Worm (Caenorhabditis elegans) whole organism, young adult: ENCODE results near the gene F54F7.8.

ENCODE experiments used
- B0035.1 ChIP-seq: sonication (generic microtip); optimal IDR thresholded peaks from 2 replicates; lab custom pipeline; 2016; ENCODE audit warnings: missing genetic modification characterization, mild to moderate bottlenecking, missing compliant biosample characterization, missing genotype, missing genetic modification reagents
- B0261.1 ChIP-seq: sonication (generic microtip); optimal IDR thresholded peaks from 2 replicates; lab custom pipeline; 2016; ENCODE audit warnings: mild to moderate bottlenecking, missing genetic modification characterization, moderate library complexity, missing compliant biosample characterization
- B0336.3 ChIP-seq: fragments of 200-800 bp; sonication (Bioruptor generic); IDR thresholded peaks from 2 replicates; pipeline ENCODE4 v1.3.6; 2022; ENCODE audit warnings: missing genetic modification characterization, missing compliant biosample characterization
- D2030.7 ChIP-seq: fragments of 200-800 bp; sonication (Bioruptor generic); IDR thresholded peaks from 2 replicates; pipeline ENCODE4 v1.3.6; 2022; ENCODE audit warnings: missing genetic modification reagents, missing genetic modification characterization, missing compliant biosample characterization
- F55B11.4 ChIP-seq: sonication (generic microtip); optimal IDR thresholded peaks from 2 replicates; lab custom pipeline; 2016; ENCODE audit warnings: missing compliant biosample characterization, missing genetic modification characterization, borderline replicate concordance; ENCODE audit not compliant: insufficient read depth
- F57C9.4 ChIP-seq: sonication (generic microtip); optimal IDR thresholded peaks from 2 replicates; lab custom pipeline; 2017; ENCODE audit warnings: mild to moderate bottlenecking, missing genetic modification characterization, missing compliant biosample characterization
- K11D2.4 ChIP-seq: fragments of 200-800 bp; sonication (Bioruptor generic); IDR thresholded peaks from 2 replicates; pipeline ENCODE4 v1.3.6; 2022; ENCODE audit warnings: missing genetic modification reagents, missing genetic modification characterization, missing compliant biosample characterization
- K12H6.12 ChIP-seq: fragments of 200-800 bp; sonication (Bioruptor generic); optimal IDR thresholded peaks from 2 replicates; lab custom pipeline; 2018; ENCODE audit warnings: mild to moderate bottlenecking, missing genetic modification characterization, missing compliant biosample characterization
- T26A5.8 ChIP-seq: sonication (generic microtip); optimal IDR thresholded peaks from 2 replicates; lab custom pipeline; 2016; ENCODE audit warnings: missing genetic modification characterization, missing compliant biosample characterization
- Y67H2A.10 ChIP-seq: fragments of 200-800 bp; sonication (Bioruptor generic); conservative IDR thresholded peaks from 2 replicates; pipeline ENCODE4 v1.3.6; 2022; ENCODE audit warnings: missing genetic modification reagents, missing genetic modification characterization, missing compliant biosample characterization
- Y95B8A.8 ChIP-seq: fragments of 200-800 bp; sonication (Bioruptor generic); IDR thresholded peaks from 2 replicates; pipeline ENCODE4 v1.3.6; 2022; ENCODE audit warnings: missing genetic modification reagents, missing genetic modification characterization, missing compliant biosample characterization
- ama-1 ChIP-seq, 3 experiments: fragments of 150-350 bp in 1 of 3; sonication (generic microtip) in 2 of 3; optimal IDR thresholded peaks; 2 replicates each; lab custom pipeline; 2014 to 2018; ENCODE audit warnings: missing biosample characterization in 2 of 3, missing genetic modification characterization in 2 of 3, missing genetic modification reagents in 2 of 3
- ceh-58 ChIP-seq: fragments of 200-800 bp; sonication (Bioruptor generic); IDR thresholded peaks from 2 replicates; pipeline ENCODE4 v1.3.6; 2022; ENCODE audit warnings: missing genetic modification characterization, missing compliant biosample characterization
- ceh-91 ChIP-seq: fragments of 200-800 bp; sonication (Bioruptor generic); IDR thresholded peaks from 2 replicates; pipeline ENCODE4 v1.3.6; 2022; ENCODE audit warnings: missing genetic modification reagents, missing genetic modification characterization, missing compliant biosample characterization
- die-1 ChIP-seq: sonication (generic microtip); optimal IDR thresholded peaks from 2 replicates; lab custom pipeline; 2016; ENCODE audit warnings: missing genotype, mild to moderate bottlenecking, missing genetic modification characterization, missing compliant biosample characterization
- egrh-3 ChIP-seq: fragments of 200-800 bp; sonication (Bioruptor generic); IDR thresholded peaks from 2 replicates; pipeline ENCODE4 v1.3.6; 2022; ENCODE audit warnings: missing genetic modification reagents, missing genetic modification characterization, missing compliant biosample characterization
- fkh-3 ChIP-seq: sonication (generic microtip); optimal IDR thresholded peaks from 2 replicates; lab custom pipeline; 2016; ENCODE audit warnings: mild to moderate bottlenecking, missing genetic modification characterization, missing compliant biosample characterization
- him-1 ChIP-seq: sonication (generic microtip); optimal IDR thresholded peaks from 2 replicates; lab custom pipeline; 2016; ENCODE audit warnings: missing genotype, missing genetic modification reagents, missing genetic modification characterization, missing compliant biosample characterization
- hlh-26 ChIP-seq: fragments of 200-800 bp; sonication (Bioruptor generic); conservative IDR thresholded peaks from 2 replicates; pipeline ENCODE4 v1.3.6; 2022; ENCODE audit warnings: missing genetic modification reagents, missing genetic modification characterization, missing compliant biosample characterization
- hsf-1 ChIP-seq: fragments of 200-800 bp; sonication (Bioruptor generic); IDR thresholded peaks from 2 replicates; pipeline ENCODE4 v1.3.6; 2022; ENCODE audit warnings: missing genetic modification reagents, missing genetic modification characterization, missing compliant biosample characterization
- let-607 ChIP-seq, 2 experiments: fragments of 200-800 bp in 1 of 2; sonication (Bioruptor generic) in 1 of 2; sonication (generic microtip) in 1 of 2; optimal IDR thresholded peaks; 2 replicates each; lab custom pipeline; 2016 to 2018; ENCODE audit warnings: mild to moderate bottlenecking in 2 of 2, missing compliant biosample characterization in 2 of 2, missing genetic modification characterization in 2 of 2, moderate library complexity in 2 of 2, missing genotype in 1 of 2
- lin-26 ChIP-seq: fragments of 200-800 bp; sonication (Bioruptor generic); IDR thresholded peaks from 2 replicates; pipeline ENCODE4 v1.3.6; 2022; ENCODE audit warnings: missing genetic modification reagents, missing genetic modification characterization, missing compliant biosample characterization
- lin-35 ChIP-seq, 3 experiments: fragments of 150-350 bp in 2 of 3; sonication (generic microtip) in 1 of 3; optimal IDR thresholded peaks; 2 replicates each; lab custom pipeline; 2014 to 2018; ENCODE audit warnings: missing biosample characterization in 3 of 3, missing genetic modification characterization in 3 of 3, missing genetic modification reagents in 3 of 3
- lin-40 ChIP-seq: sonication (generic microtip); optimal IDR thresholded peaks from 2 replicates; lab custom pipeline; 2016; ENCODE audit warnings: missing genetic modification characterization, mild to moderate bottlenecking, missing compliant biosample characterization, missing genotype, missing genetic modification reagents
- lir-1 ChIP-seq: fragments of 200-800 bp; sonication (Bioruptor generic); conservative IDR thresholded peaks from 2 replicates; pipeline ENCODE4 v1.3.6; 2022; ENCODE audit warnings: missing genetic modification reagents, missing genetic modification characterization, missing compliant biosample characterization
- lsl-1 ChIP-seq: fragments of 200-800 bp; sonication (Bioruptor generic); optimal IDR thresholded peaks from 2 replicates; lab custom pipeline; 2018; ENCODE audit warnings: mild to moderate bottlenecking, missing genetic modification characterization, moderate library complexity, missing compliant biosample characterization
- lsy-27 ChIP-seq: sonication (generic microtip); optimal IDR thresholded peaks from 2 replicates; lab custom pipeline; 2017; ENCODE audit warnings: missing genetic modification characterization, mild to moderate bottlenecking, missing compliant biosample characterization, antibody characterized with exemption, missing genotype, borderline replicate concordance; ENCODE audit not compliant: insufficient read depth
- madf-10 ChIP-seq: sonication (generic microtip); optimal IDR thresholded peaks from 2 replicates; lab custom pipeline; 2016; ENCODE audit warnings: mild to moderate bottlenecking, missing genetic modification characterization, missing compliant biosample characterization
- mcd-1 ChIP-seq: fragments of 200-800 bp; sonication (Bioruptor generic); IDR thresholded peaks from 2 replicates; pipeline ENCODE4 v1.3.6; 2022; ENCODE audit warnings: missing genetic modification reagents, missing genetic modification characterization, missing compliant biosample characterization
- nfyb-1 ChIP-seq: fragments of 200-800 bp; sonication (Bioruptor generic); IDR thresholded peaks from 2 replicates; pipeline ENCODE4 v1.3.6; 2022; ENCODE audit warnings: missing genetic modification reagents, missing genetic modification characterization, missing compliant biosample characterization
- pbrm-1 ChIP-seq: fragments of 200-800 bp; sonication (Bioruptor generic); IDR thresholded peaks from 2 replicates; pipeline ENCODE4 v1.3.6; 2022; ENCODE audit warnings: missing genetic modification reagents, missing genetic modification characterization, missing compliant biosample characterization
- snpc-1.3 ChIP-seq: sonication (generic microtip); optimal IDR thresholded peaks from 2 replicates; lab custom pipeline; 2017; ENCODE audit warnings: missing genetic modification characterization, mild to moderate bottlenecking, missing compliant biosample characterization, antibody characterized with exemption, moderate library complexity, missing genotype, missing genetic modification reagents; ENCODE audit not compliant: insufficient read depth
- sptf-2 ChIP-seq: fragments of 200-800 bp; sonication (Bioruptor generic); optimal IDR thresholded peaks from 2 replicates; lab custom pipeline; 2018; ENCODE audit warnings: mild to moderate bottlenecking, missing genetic modification characterization, missing compliant biosample characterization
- tbp1 ChIP-seq: fragments of 200-800 bp; sonication (Bioruptor generic); optimal IDR thresholded peaks from 2 replicates; lab custom pipeline; 2018; ENCODE audit warnings: mild to moderate bottlenecking, missing genetic modification characterization, missing compliant biosample characterization
- zfh-2 ChIP-seq: fragments of 200-800 bp; sonication (Bioruptor generic); conservative IDR thresholded peaks from 2 replicates; pipeline ENCODE4 v1.3.6; 2022; ENCODE audit warnings: missing genetic modification reagents, missing genetic modification characterization, missing compliant biosample characterization
- ztf-18 ChIP-seq: sonication (generic microtip); optimal IDR thresholded peaks from 2 replicates; lab custom pipeline; 2016; ENCODE audit warnings: missing genotype, mild to moderate bottlenecking, missing genetic modification characterization, missing compliant biosample characterization
- ztf-28 ChIP-seq: fragments of 200-800 bp; sonication (Bioruptor generic); IDR thresholded peaks from 2 replicates; pipeline ENCODE4 v1.3.6; 2022; ENCODE audit warnings: missing genetic modification reagents, missing genetic modification characterization, missing compliant biosample characterization
- ztf-6 ChIP-seq: fragments of 200-800 bp; sonication (Bioruptor generic); IDR thresholded peaks from 2 replicates; pipeline ENCODE4 v1.3.6; 2022; ENCODE audit warnings: missing genetic modification reagents, missing genetic modification characterization, missing compliant biosample characterization

Gene F54F7.8

DNA sequence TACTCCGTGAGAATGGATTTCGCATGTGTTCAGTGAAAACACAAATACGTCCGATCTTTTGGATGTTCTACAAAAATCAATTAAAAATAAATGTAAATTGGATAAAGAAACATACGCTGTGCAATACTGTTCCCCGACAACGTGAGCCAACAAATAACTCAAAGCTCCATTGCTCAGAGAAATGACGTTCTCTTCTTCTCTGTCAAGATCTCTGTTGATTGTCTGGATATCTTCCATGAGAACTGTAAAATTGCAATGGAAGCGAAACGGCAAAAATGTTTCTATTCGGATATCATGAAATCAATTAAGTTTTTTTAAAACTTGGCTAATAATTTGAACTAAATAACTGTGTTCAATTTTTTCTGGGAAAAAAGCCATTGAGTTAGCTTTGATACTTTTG lies 41.9 kb upstream of the F54F7.8 start:
- TF ChIP-seq tbp1 (GFP tag; lab: Kevin White, UChicago) (no peak), Y95B8A.8 (GFP tag; lab: Robert Waterston, UW) (no peak), let-607 (tag; optimal IDR thresholded peaks at IDR 0.05; lab: Kevin White, UChicago) (no peak), T26A5.8 (tag; lab: Kevin White, UChicago) (no peak), hlh-26 (GFP tag; lab: Robert Waterston, UW) (no peak), Y67H2A.10 (GFP tag; lab: Robert Waterston, UW) (no peak)

DNA sequence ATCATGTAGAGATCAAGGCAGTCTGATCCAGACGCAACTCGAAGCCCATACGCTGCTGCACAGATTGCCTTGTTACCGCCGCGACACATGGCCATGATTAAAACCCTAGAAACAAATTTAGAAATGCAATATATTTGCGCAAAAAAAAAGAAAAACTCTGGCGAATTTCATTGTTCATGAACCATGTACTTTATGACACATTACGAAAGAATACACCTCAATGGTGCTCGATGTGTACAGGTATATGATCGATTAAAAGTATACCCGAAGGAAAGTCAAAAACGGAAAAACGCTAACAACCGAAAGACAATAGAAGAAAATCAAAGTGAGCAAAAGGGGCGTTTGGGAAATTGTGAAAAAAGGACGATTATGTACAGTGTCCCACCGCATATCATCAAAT lies 37.5 kb upstream of the F54F7.8 start, which contains the start of gene Y62H9A.8:
Y62H9A.8 (minus strand) TSS at position 101 of the 400 bp plus-strand sequence.
- no peak for TF ChIP-seq lin-40 (tag; lab: Kevin White, UChicago)
- no peak for TF ChIP-seq mcd-1
- TF ChIP-seq lin-26, result no peak
- TF ChIP-seq sptf-2, result no peak
- no peak for TF ChIP-seq ztf-28 (GFP tag; lab: Robert Waterston, UW)
- no peak for TF ChIP-seq pbrm-1
- TF ChIP-seq lin-35 (GFP tag; optimal IDR thresholded peaks at IDR 0.05; lab: Kevin White, UChicago), result no peak
- TF ChIP-seq, all 124 proteins: peak for 0

- TF ChIP-seq B0336.3 (GFP tag; lab: Robert Waterston, UW) (no peak), T26A5.8 (tag; lab: Kevin White, UChicago) (no peak), fkh-3 (tag; lab: Kevin White, UChicago) (no peak), lsy-27 (tag; lab: Kevin White, UChicago) (no peak), hsf-1 (no peak), ztf-6 (GFP tag; lab: Robert Waterston, UW) (no peak), zfh-2 (GFP tag; lab: Robert Waterston, UW) (no peak), lir-1 (GFP tag; lab: Robert Waterston, UW) (no peak), madf-10 (tag; lab: Kevin White, UChicago) (no peak), snpc-1.3 (tag; lab: Kevin White, UChicago) (no peak), B0261.1 (tag; lab: Kevin White, UChicago) (no peak), F57C9.4 (tag; lab: Kevin White, UChicago) (no peak), K12H6.12 (no peak), die-1 (tag; lab: Kevin White, UChicago) (no peak)
These were observed 30.8 kb upstream of the F54F7.8 start, which contains the start of gene Y62H9A.7 for ce11 chrX:11885577-11885976. Y62H9A.7 (minus strand) TSS chrX:11885677.

DNA sequence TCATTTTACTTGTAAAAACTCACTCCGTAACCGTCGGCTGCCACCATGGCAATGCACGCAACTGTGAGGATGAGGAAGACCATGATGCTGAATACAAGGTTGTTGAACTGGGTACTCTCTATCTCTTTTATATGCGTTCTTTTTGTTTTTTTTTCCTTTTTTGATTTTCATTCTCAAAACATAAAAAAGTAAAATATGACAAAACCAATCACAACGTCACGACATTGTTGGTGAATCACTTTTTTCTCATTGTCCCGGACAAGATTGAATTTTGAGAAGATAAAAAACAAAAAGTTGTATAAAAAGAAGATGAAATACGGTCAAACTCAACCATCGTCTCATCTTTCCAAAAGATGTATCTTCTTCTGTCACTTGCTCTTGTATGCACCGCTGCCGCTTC lies 28.0 kb upstream of the F54F7.8 start, which contains the start of the genes Y62H9A.5 and ule-5:
Y62H9A.5 (minus strand) TSS at position 101 of the 400 bp plus-strand sequence.
ule-5 (plus strand) TSS at position 328 of the 400 bp plus-strand sequence.
- TF ChIP-seq fkh-3 (tag; lab: Kevin White, UChicago), result no peak
- TF ChIP-seq ceh-91 (GFP tag; lab: Robert Waterston, UW), result no peak
- no peak for TF ChIP-seq lin-40 (tag; lab: Kevin White, UChicago)
- no peak for TF ChIP-seq nfyb-1
- TF ChIP-seq ama-1 (optimal IDR thresholded peaks at IDR 0.05; lab: Kevin White, UChicago), result no peak
- TF ChIP-seq ama-1 (GFP tag; optimal IDR thresholded peaks at IDR 0.05; lab: Kevin White, UChicago), result no peak
- no peak for TF ChIP-seq hsf-1

ce11 chrX:11879871-11880270 lies 25.1 kb upstream of the F54F7.8 start, which contains the start of the genes Y62H9A.3 and Y62H9A.4:
Y62H9A.3 (minus strand) TSS chrX:11879971.
Y62H9A.4 (plus strand) TSS chrX:11880126.
- TF ChIP-seq ztf-18 (tag; lab: Kevin White, UChicago), result no peak
- no peak for TF ChIP-seq F57C9.4 (tag; lab: Kevin White, UChicago)
- TF ChIP-seq egrh-3 (GFP tag; lab: Robert Waterston, UW), result no peak
- TF ChIP-seq F55B11.4 (tag; lab: Kevin White, UChicago), result no peak
- no peak for TF ChIP-seq hsf-1
- no peak for TF ChIP-seq B0035.1
- no peak for TF ChIP-seq lsl-1 (GFP tag; lab: Kevin White, UChicago)
- TF ChIP-seq him-1 (tag; lab: Kevin White, UChicago), result no peak
- no peak for TF ChIP-seq K11D2.4 (GFP tag; lab: Robert Waterston, UW)
- TF ChIP-seq D2030.7 (GFP tag; lab: Robert Waterston, UW), result no peak
- no peak for TF ChIP-seq ceh-58 (GFP tag; lab: Robert Waterston, UW)
